Fruit fly (Drosophila melanogaster): ENCODE measurements around the gene CG4367.

CG4367 gene

dm6 chr3R:20259440-20260170, 45.2 kb downstream of the CG4367 start (continued):
- TF ChIP-seq chinmo (GFP tag; IDR thresholded peaks at IDR 0.05; ENCODE audit: partially characterized antibody) (0 out of 4 replicates have a peak, but pooled peaks have one; percentile 42), CG5180 (GFP tag; optimal IDR thresholded peaks at IDR 0.05) (no peak), oc (tag; optimal IDR thresholded peaks at IDR 0.05) (no peak), CG12659 (GFP tag; optimal IDR thresholded peaks at IDR 0.05) (peak; percentile 40), CG2116 (GFP tag; optimal IDR thresholded peaks at IDR 0.05) (peak; percentile 24), CG30020 (tag; optimal IDR thresholded peaks at IDR 0.05) (no peak), fd64A (GFP tag; optimal IDR thresholded peaks at IDR 0.05) (peak; percentile 66), CG3847 (GFP tag; IDR thresholded peaks at IDR 0.05) (no peak), Poxn (GFP tag; IDR thresholded peaks at IDR 0.05) (no peak), CG18011 (GFP tag; optimal IDR thresholded peaks at IDR 0.05) (no peak), pb (GFP tag; optimal IDR thresholded peaks at IDR 0.05) (no peak), CG18476 (GFP tag; optimal IDR thresholded peaks at IDR 0.05) (no peak), ro (GFP tag; IDR thresholded peaks at IDR 0.05) (no peak), CG33213 (GFP tag; optimal IDR thresholded peaks at IDR 0.05) (peak; percentile 15), CG1529 (GFP tag; optimal IDR thresholded peaks at IDR 0.05) (peak; percentile 30), chn (GFP tag; optimal IDR thresholded peaks at IDR 0.05) (no peak), CG2120 (GFP tag; optimal IDR thresholded peaks at IDR 0.05) (peak; percentile 22), gt (GFP tag; IDR thresholded peaks at IDR 0.05) (no peak), Dip3 (GFP tag; optimal IDR thresholded peaks at IDR 0.05) (no peak), shn (GFP tag; optimal IDR thresholded peaks at IDR 0.05) (no peak), slou (GFP tag; optimal IDR thresholded peaks at IDR 0.05) (no peak), CrebB (tag; optimal IDR thresholded peaks at IDR 0.05) (no peak), h (optimal IDR thresholded peaks at IDR 0.05) (no peak), E2f2 (GFP tag; IDR thresholded peaks at IDR 0.05) (peak; percentile 24; the same call in 1 of the 2 replicates), hkb (optimal IDR thresholded peaks at IDR 0.05) (no peak), hkb (GFP tag; IDR thresholded peaks at IDR 0.05) (peak; percentile 30), gem (tag; optimal IDR thresholded peaks at IDR 0.05) (peak; percentile 60), Med (GFP tag) (peak; percentile 80), bab2 (GFP tag; optimal IDR thresholded peaks at IDR 0.05) (peak; percentile 20), Trl (optimal IDR thresholded peaks at IDR 0.05) (no peak), Trl (GFP tag; optimal IDR thresholded peaks at IDR 0.05) (peak; percentile 15), Dbx (GFP tag; IDR thresholded peaks at IDR 0.05) (0 out of 3 replicates have a peak, but pooled peaks have one; percentile 19), nerfin-2 (GFP tag; IDR thresholded peaks at IDR 0.05; ENCODE audit: partially characterized antibody) (no peak), Aef1 (GFP tag; IDR thresholded peaks at IDR 0.05) (no peak), CG7987 (GFP tag; optimal IDR thresholded peaks at IDR 0.05) (peak; percentile 37), cato (GFP tag; optimal IDR thresholded peaks at IDR 0.05; ENCODE audit: borderline replicate concordance) (no peak), bigmax (GFP tag; optimal IDR thresholded peaks at IDR 0.05) (no peak), mld (GFP tag; IDR thresholded peaks at IDR 0.05; ENCODE audit: partially characterized antibody) (no peak), CG8290 (GFP tag; optimal IDR thresholded peaks at IDR 0.05) (no peak), CG8290 (tag; optimal IDR thresholded peaks at IDR 0.05) (peak in 1 of 2 experiments; percentile 51), danr (GFP tag; IDR thresholded peaks at IDR 0.05) (no peak), wdn (GFP tag; IDR thresholded peaks at IDR 0.05) (peak; percentile 28; the same call in 1 of the 2 replicates), Rfx (GFP tag; IDR thresholded peaks at IDR 0.05) (peak; percentile 43; the same call in 1 of the 2 replicates), dmrt99B (tag; optimal IDR thresholded peaks at IDR 0.05) (peak; percentile 50), CG34422 (GFP tag; IDR thresholded peaks at IDR 0.05) (no peak), pho (GFP tag; optimal IDR thresholded peaks at IDR 0.05) (no peak), Bdp1 (GFP tag; optimal IDR thresholded peaks at IDR 0.05) (no peak), caup (GFP tag; optimal IDR thresholded peaks at IDR 0.05; ENCODE audit: severe bottlenecking) (peak; percentile 23), fu2 (GFP tag; optimal IDR thresholded peaks at IDR 0.05) (no peak), CG10366 (GFP tag; IDR thresholded peaks at IDR 0.05) (no peak), CG8388 (GFP tag; optimal IDR thresholded peaks at IDR 0.05) (no peak)
